Fruit fly (Drosophila melanogaster): ENCODE results near the gene CG31626.

Gene CG31626

dm6 chr2L:21187753-21188152 lies 48.8 kb downstream of the CG31626 start:
- TF ChIP-seq Dll (optimal IDR thresholded peaks at IDR 0.05): no peak
- TF ChIP-seq usp (GFP tag; optimal IDR thresholded peaks at IDR 0.05): no peak
- TF ChIP-seq psq (optimal IDR thresholded peaks at IDR 0.05): no peak
- no peak for TF ChIP-seq pan (optimal IDR thresholded peaks at IDR 0.05)
- no peak for TF ChIP-seq EcR (GFP tag; optimal IDR thresholded peaks at IDR 0.05)
- no peak for TF ChIP-seq CG8478 (optimal IDR thresholded peaks at IDR 0.05)

All from whole organism.